Fruit fly (Drosophila melanogaster) whole organism, wandering third instar larva: ENCODE data around the gene CG1575.
A peak's percentile ranks its signal among the peaks of the same experiment; 100 is the strongest.

ENCODE experiments used
- Abd-B ChIP-seq: fragments of >200 bp; optimal IDR thresholded peaks from 2 replicates; lab custom pipeline; 2017; ENCODE audit warnings: missing biosample characterization, missing genetic modification characterization
- CG9705 ChIP-seq: fragments of 200-800 bp; sonication (Bioruptor generic); optimal IDR thresholded peaks from 2 replicates; lab custom pipeline; 2018; ENCODE audit warnings: missing biosample characterization, mild to moderate bottlenecking, missing genetic modification characterization
- HLH106 ChIP-seq: fragments of 200-800 bp; optimal IDR thresholded peaks from 3 replicates; lab custom pipeline; 2019; ENCODE audit warnings: missing biosample characterization, mild to moderate bottlenecking, missing genetic modification characterization, moderate library complexity
- Hnf4 ChIP-seq: fragments of 200-800 bp; sonication (Bioruptor generic); optimal IDR thresholded peaks from 2 replicates; lab custom pipeline; 2016; ENCODE audit warnings: missing biosample characterization, mild to moderate bottlenecking, missing genetic modification characterization
- Mio ChIP-seq: sonication (Bioruptor generic); optimal IDR thresholded peaks from 2 replicates; lab custom pipeline; 2016; ENCODE audit warnings: missing biosample characterization, missing genetic modification characterization
- Myc ChIP-seq: fragments of >200 bp; optimal IDR thresholded peaks from 2 replicates; lab custom pipeline; 2017
- N ChIP-seq: fragments of >200 bp; optimal IDR thresholded peaks from 2 replicates; lab custom pipeline; 2018; ENCODE audit warnings: missing biosample characterization, missing external identifiers, missing genetic modification characterization
- OdsH ChIP-seq: fragments of 200-800 bp; sonication (Bioruptor generic); optimal IDR thresholded peaks from 2 replicates; lab custom pipeline; 2016; ENCODE audit warnings: missing biosample characterization, mild to moderate bottlenecking, missing genetic modification characterization
- Rel ChIP-seq, 2 experiments: fragments of 200-800 bp; sonication (Bioruptor generic) in 1 of 2; optimal IDR thresholded peaks; 2 replicates in 1 of 2; 3 replicates in 1 of 2; lab custom pipeline; 2016 to 2019; ENCODE audit warnings: mild to moderate bottlenecking in 2 of 2, missing biosample characterization in 2 of 2, missing genetic modification characterization in 2 of 2, moderate library complexity in 1 of 2
- Sp1 ChIP-seq: fragments of 200-800 bp; sonication (Bioruptor generic); optimal IDR thresholded peaks from 3 replicates; lab custom pipeline; 2019; ENCODE audit warnings: missing biosample characterization, mild to moderate bottlenecking, missing genetic modification characterization, moderate library complexity
- br ChIP-seq: fragments of 200-800 bp; sonication (Bioruptor generic); optimal IDR thresholded peaks from 2 replicates; lab custom pipeline; 2016; ENCODE audit warnings: missing biosample characterization, missing genetic modification characterization
- brk ChIP-seq: fragments of 200-800 bp; sonication (Bioruptor generic); optimal IDR thresholded peaks from 2 replicates; lab custom pipeline; 2016; ENCODE audit warnings: missing biosample characterization, mild to moderate bottlenecking, missing genetic modification characterization
- dmrt93B ChIP-seq: fragments of 200-800 bp; sonication (Bioruptor generic); optimal IDR thresholded peaks from 2 replicates; lab custom pipeline; 2018; ENCODE audit warnings: missing biosample characterization, mild to moderate bottlenecking, missing genetic modification characterization
- dsf ChIP-seq: sonication (Bioruptor generic); optimal IDR thresholded peaks from 2 replicates; lab custom pipeline; 2016; ENCODE audit warnings: missing biosample characterization, missing genetic modification characterization, borderline replicate concordance
- ey ChIP-seq: fragments of 200-800 bp; sonication (Bioruptor generic); optimal IDR thresholded peaks from 2 replicates; lab custom pipeline; 2016; ENCODE audit warnings: missing biosample characterization, missing genetic modification characterization
- foxo ChIP-seq, 2 experiments: fragments of 200-800 bp; sonication (Bioruptor generic); optimal IDR thresholded peaks; 2 replicates in 1 of 2; 3 replicates in 1 of 2; lab custom pipeline; 2016 to 2017; ENCODE audit warnings: missing biosample characterization in 2 of 2, missing genetic modification characterization in 2 of 2
- fru ChIP-seq: fragments of 200-800 bp; sonication (Bioruptor generic); optimal IDR thresholded peaks from 3 replicates; lab custom pipeline; 2016; ENCODE audit warnings: missing biosample characterization, mild to moderate bottlenecking, missing genetic modification characterization
- h ChIP-seq: fragments of 200-800 bp; sonication (Bioruptor generic); optimal IDR thresholded peaks from 3 replicates; lab custom pipeline; 2016; ENCODE audit warnings: missing biosample characterization, mild to moderate bottlenecking, missing genetic modification characterization
- jim ChIP-seq: fragments of 175-275, 200-325 bp; sonication (Bioruptor generic); optimal IDR thresholded peaks from 2 replicates; lab custom pipeline; 2016; ENCODE audit warnings: missing biosample characterization, mild to moderate bottlenecking, missing genetic modification characterization
- lola ChIP-seq: fragments of >200 bp; optimal IDR thresholded peaks from 2 replicates; lab custom pipeline; 2017; ENCODE audit warnings: missing biosample characterization, missing genetic modification characterization
- pan ChIP-seq: fragments of >200 bp; optimal IDR thresholded peaks from 2 replicates; lab custom pipeline; 2017
- psq ChIP-seq: fragments of 200-800 bp; sonication (Bioruptor generic); optimal IDR thresholded peaks from 3 replicates; lab custom pipeline; 2017; ENCODE audit warnings: missing biosample characterization, mild to moderate bottlenecking, missing genetic modification characterization, moderate library complexity
- rgr ChIP-seq: fragments of 200-800 bp; sonication (Bioruptor generic); optimal IDR thresholded peaks from 3 replicates; lab custom pipeline; 2016; ENCODE audit warnings: missing biosample characterization, mild to moderate bottlenecking, missing genetic modification characterization
- sage ChIP-seq: fragments of 200-800 bp; sonication (Bioruptor generic); optimal IDR thresholded peaks from 2 replicates; lab custom pipeline; 2016; ENCODE audit warnings: missing biosample characterization, mild to moderate bottlenecking, missing genetic modification characterization
- sv ChIP-seq: fragments of 200-800 bp; sonication (Bioruptor generic); optimal IDR thresholded peaks from 3 replicates; lab custom pipeline; 2016; ENCODE audit warnings: missing biosample characterization, missing genetic modification characterization
- tai ChIP-seq: sonication (Bioruptor generic); optimal IDR thresholded peaks from 2 replicates; lab custom pipeline; 2016; ENCODE audit warnings: missing biosample characterization, missing genetic modification characterization
- usp ChIP-seq: fragments of >200 bp; optimal IDR thresholded peaks from 2 replicates; lab custom pipeline; 2017; ENCODE audit warnings: missing biosample characterization, missing genetic modification characterization
- woc ChIP-seq: sonication (Bioruptor generic); optimal IDR thresholded peaks from 2 replicates; lab custom pipeline; 2016; ENCODE audit warnings: missing biosample characterization, mild to moderate bottlenecking, missing genetic modification characterization

Gene CG1575

dm6 chrX:8092075-8092682 lies 24.6 kb upstream of the CG1575 start (continued):
- TF ChIP-seq OdsH (peak; percentile 92), fru (GFP tag; lab: Kevin White, UChicago) (peak; percentile 89), foxo (GFP tag; optimal IDR thresholded peaks at IDR 0.05; lab: Kevin White, UChicago) (peak in 1 of 2 experiments; percentile 94)

- TF ChIP-seq tai (GFP tag; lab: Kevin White, UChicago) = peak; percentile 20
- TF ChIP-seq sv (GFP tag; lab: Kevin White, UChicago) = no peak
- TF ChIP-seq Rel (GFP tag; optimal IDR thresholded peaks at IDR 0.05; lab: Kevin White, UChicago) = no peak
- TF ChIP-seq Rel (tag; optimal IDR thresholded peaks at IDR 0.05; lab: Kevin White, UChicago) = peak; percentile 89
Measured at dm6 chrX:8092893-8093721, 23.7 kb upstream of the CG1575 start.

- no peak for TF ChIP-seq Sp1 (GFP tag; lab: Kevin White, UChicago)
- TF ChIP-seq pan (lab: Kevin White, UChicago) = no peak
- no peak for TF ChIP-seq h
- no peak for TF ChIP-seq brk (GFP tag; lab: Kevin White, UChicago)
- no peak for TF ChIP-seq lola (GFP tag; lab: Kevin White, UChicago)
- TF ChIP-seq Hnf4 (GFP tag; lab: Kevin White, UChicago) = no peak
- TF ChIP-seq sage = no peak
- TF ChIP-seq tai (GFP tag; lab: Kevin White, UChicago) = no peak
- TF ChIP-seq dmrt93B (GFP tag; lab: Kevin White, UChicago) = no peak
- no peak for TF ChIP-seq Myc (lab: Kevin White, UChicago)
- TF ChIP-seq fru (GFP tag; lab: Kevin White, UChicago) = peak; percentile 16
- TF ChIP-seq Mio (GFP tag; lab: Kevin White, UChicago) = no peak
- TF ChIP-seq Rel (GFP tag; optimal IDR thresholded peaks at IDR 0.05; lab: Kevin White, UChicago) = no peak
- TF ChIP-seq Rel (tag; optimal IDR thresholded peaks at IDR 0.05; lab: Kevin White, UChicago) = peak; percentile 3
Measured at dm6 chrX:8093722-8094177, 23.1 kb upstream of the CG1575 start, which contains the start of gene UbcE2H. Gene UbcE2H (minus strand): TSS chrX:8094064.

dm6 chrX:8100026-8100825 lies 16.6 kb upstream of the CG1575 start:
- TF ChIP-seq fru (GFP tag; lab: Kevin White, UChicago) = peak; percentile 72
- peak; percentile 68 for TF ChIP-seq Sp1 (GFP tag; lab: Kevin White, UChicago)
- peak; percentile 50 for TF ChIP-seq woc (GFP tag; lab: Kevin White, UChicago)
- peak; percentile 61 for TF ChIP-seq psq
- TF ChIP-seq N (GFP tag; lab: Kevin White, UChicago) = no peak
- no peak for TF ChIP-seq sage
- TF ChIP-seq OdsH = peak; percentile 63
- peak; percentile 66 for TF ChIP-seq br (GFP tag; lab: Kevin White, UChicago)
- TF ChIP-seq HLH106 (tag; lab: Kevin White, UChicago) = peak; percentile 70
- peak; percentile 57 for TF ChIP-seq Hnf4 (GFP tag; lab: Kevin White, UChicago)
- peak; percentile 82 for TF ChIP-seq h
- no peak for TF ChIP-seq dsf (GFP tag; lab: Kevin White, UChicago)
- TF ChIP-seq sv (GFP tag; lab: Kevin White, UChicago) = peak; percentile 63
- peak; percentile 65 for TF ChIP-seq ey (GFP tag; lab: Kevin White, UChicago)
- no peak for TF ChIP-seq Mio (GFP tag; lab: Kevin White, UChicago)
- TF ChIP-seq CG9705 (GFP tag; lab: Kevin White, UChicago) = no peak
- TF ChIP-seq dmrt93B (GFP tag; lab: Kevin White, UChicago) = peak; percentile 33
- TF ChIP-seq pan (lab: Kevin White, UChicago) = no peak
- peak; percentile 64 for TF ChIP-seq brk (GFP tag; lab: Kevin White, UChicago)
- TF ChIP-seq rgr (GFP tag; lab: Kevin White, UChicago) = peak; percentile 82
- TF ChIP-seq foxo (GFP tag; optimal IDR thresholded peaks at IDR 0.05; lab: Kevin White, UChicago) = peak in 1 of 2 experiments; percentile 77
- no peak for TF ChIP-seq Myc (lab: Kevin White, UChicago)
- no peak for TF ChIP-seq usp

dm6 chrX:8100826-8101079 lies 16.1 kb upstream of the CG1575 start:
- TF ChIP-seq HLH106 (tag; lab: Kevin White, UChicago) (no peak), jim (GFP tag; lab: Kevin White, UChicago) (no peak), dsf (GFP tag; lab: Kevin White, UChicago) (no peak), Hnf4 (GFP tag; lab: Kevin White, UChicago) (no peak), Abd-B (GFP tag; lab: Kevin White, UChicago) (no peak), Myc (lab: Kevin White, UChicago) (no peak), Mio (GFP tag; lab: Kevin White, UChicago) (no peak)
- TF ChIP-seq, all 38 proteins: peak for 0
